Fruit fly (Drosophila melanogaster) whole organism, embryonic: Measurements from ENCODE around the gene Edg78E.

ENCODE experiments used
- Adf1 ChIP-seq: fragments of 200-800 bp; sonication (Bioruptor generic); IDR thresholded peaks from 2 replicates; pipeline ENCODE4 v1.3.6; 2022; ENCODE audit warnings: missing biosample characterization, missing genetic modification characterization
- Awh ChIP-seq: fragments of 200-800 bp; sonication (Bioruptor generic); IDR thresholded peaks from 2 replicates; pipeline ENCODE4, ENCODE4 v1.3.6; 2022; ENCODE audit warnings: missing biosample characterization, missing genetic modification characterization
- BEAF-32 ChIP-seq: fragments of 200-800 bp; sonication (Bioruptor generic); optimal IDR thresholded peaks from 3 replicates; lab custom pipeline; 2017; ENCODE audit warnings: missing biosample characterization, missing genetic modification characterization, mild to moderate bottlenecking, moderate library complexity, missing genetic modification reagents
- CG11695 ChIP-seq: fragments of 200-800 bp; sonication (Bioruptor generic); IDR thresholded peaks from 3 replicates; pipeline ENCODE4 v1.3.6; 2022; ENCODE audit warnings: missing biosample characterization, missing genetic modification characterization
- CG12104 ChIP-seq: fragments of 200-800 bp; sonication (Bioruptor generic); optimal IDR thresholded peaks from 3 replicates; lab custom pipeline; 2016; ENCODE audit warnings: missing biosample characterization, missing genetic modification characterization
- CG13424 ChIP-seq: fragments of 200-800 bp; sonication (Bioruptor generic); optimal IDR thresholded peaks from 2 replicates; lab custom pipeline; 2019; ENCODE audit warnings: missing biosample characterization, mild to moderate bottlenecking, missing genetic modification characterization, moderate library complexity
- CG14860 ChIP-seq: fragments of 200-800 bp; sonication (Bioruptor generic); IDR thresholded peaks from 3 replicates; pipeline ENCODE4 v1.3.6; 2022; ENCODE audit warnings: missing biosample characterization, missing genetic modification characterization; ENCODE audit not compliant: partially characterized antibody
- CG1792 ChIP-seq: fragments of 200-800 bp; sonication (Bioruptor generic); optimal IDR thresholded peaks from 2 replicates; lab custom pipeline; 2016; ENCODE audit warnings: missing biosample characterization, missing genetic modification characterization
- CG2199 ChIP-seq: fragments of 200-800 bp; sonication (Bioruptor generic); IDR thresholded peaks from 3 replicates; pipeline ENCODE4 v1.3.6; 2022; ENCODE audit warnings: missing biosample characterization, missing genetic modification characterization
- CG3995 ChIP-seq: fragments of 200-800 bp; sonication (Bioruptor generic); optimal IDR thresholded peaks from 3 replicates; lab custom pipeline; 2016; ENCODE audit warnings: missing biosample characterization, missing genetic modification characterization
- CG5180 ChIP-seq: fragments of 200-800 bp; sonication (Bioruptor generic); optimal IDR thresholded peaks from 3 replicates; lab custom pipeline; 2017; ENCODE audit warnings: missing biosample characterization, missing genetic modification characterization, mild to moderate bottlenecking, moderate library complexity, missing genetic modification reagents
- CG6654 ChIP-seq: fragments of 200-800 bp; sonication (Bioruptor generic); optimal IDR thresholded peaks from 2 replicates; lab custom pipeline; 2017; ENCODE audit warnings: missing biosample characterization, mild to moderate bottlenecking, missing genetic modification characterization
- CG6813 ChIP-seq: fragments of 200-800 bp; sonication (Bioruptor generic); optimal IDR thresholded peaks from 2 replicates; lab custom pipeline; 2017; ENCODE audit warnings: missing biosample characterization, missing genetic modification characterization, mild to moderate bottlenecking, moderate library complexity, missing genetic modification reagents
- CG7928 ChIP-seq: fragments of 200-800 bp; sonication (Bioruptor generic); optimal IDR thresholded peaks from 2 replicates; lab custom pipeline; 2017; ENCODE audit warnings: missing biosample characterization, mild to moderate bottlenecking, missing genetic modification characterization
- CG8478 ChIP-seq: fragments of >200 bp; optimal IDR thresholded peaks from 2 replicates; lab custom pipeline; 2018
- CG9609 ChIP-seq: fragments of 200-800 bp; sonication (Bioruptor generic); optimal IDR thresholded peaks from 3 replicates; lab custom pipeline; 2016; ENCODE audit warnings: missing biosample characterization, missing genetic modification characterization
- CrebB ChIP-seq: fragments of 200-800 bp; sonication (Bioruptor generic); optimal IDR thresholded peaks from 3 replicates; lab custom pipeline; 2018; ENCODE audit warnings: missing biosample characterization, mild to moderate bottlenecking, missing genetic modification characterization
- Deaf1 ChIP-seq: fragments of 200-800 bp; optimal IDR thresholded peaks from 3 replicates; lab custom pipeline; 2019; ENCODE audit warnings: missing biosample characterization, mild to moderate bottlenecking, missing genetic modification characterization, moderate library complexity
- Dip3 ChIP-seq: fragments of 200-800 bp; sonication (Bioruptor generic); optimal IDR thresholded peaks from 3 replicates; lab custom pipeline; 2016; ENCODE audit warnings: missing biosample characterization, missing genetic modification characterization
- Doc3 ChIP-seq: fragments of 200-800 bp; sonication (Bioruptor generic); IDR thresholded peaks from 3 replicates; pipeline ENCODE4 v1.3.6; 2022; ENCODE audit warnings: missing biosample characterization, missing genetic modification characterization; ENCODE audit not compliant: partially characterized antibody
- Elba2 ChIP-seq: fragments of 200-800 bp; sonication (Bioruptor generic); optimal IDR thresholded peaks from 3 replicates; lab custom pipeline; 2016; ENCODE audit warnings: missing biosample characterization, missing genetic modification characterization
- Ets65A ChIP-seq: fragments of 200-800 bp; sonication (Bioruptor generic); peaks from one replicate; lab custom pipeline; 2016; ENCODE audit warnings: missing biosample characterization, missing genetic modification characterization
- Fer3 ChIP-seq: fragments of 200-800 bp; sonication (Bioruptor generic); optimal IDR thresholded peaks from 2 replicates; lab custom pipeline; 2018; ENCODE audit warnings: missing biosample characterization, mild to moderate bottlenecking, missing genetic modification characterization, moderate library complexity
- HHEX ChIP-seq: fragments of 200-800 bp; sonication (Bioruptor generic); optimal IDR thresholded peaks from 3 replicates; lab custom pipeline; 2017; ENCODE audit warnings: missing biosample characterization, mild to moderate bottlenecking, missing genetic modification characterization, missing genetic modification reagents
- Hmx ChIP-seq: fragments of 200-800 bp; sonication (Bioruptor generic); optimal IDR thresholded peaks from 2 replicates; lab custom pipeline; 2016; ENCODE audit warnings: missing biosample characterization, missing genetic modification characterization
- Kr ChIP-seq: fragments of 200-800 bp; sonication (Bioruptor generic); optimal IDR thresholded peaks from 2 replicates; lab custom pipeline; 2017; ENCODE audit warnings: missing biosample characterization, mild to moderate bottlenecking, missing genetic modification characterization
- NfI ChIP-seq: fragments of 200-800 bp; sonication (Bioruptor generic); optimal IDR thresholded peaks from 3 replicates; lab custom pipeline; 2018; ENCODE audit warnings: missing biosample characterization, mild to moderate bottlenecking, missing genetic modification characterization, moderate library complexity
- PHDP ChIP-seq: fragments of 200-800 bp; sonication (Bioruptor generic); optimal IDR thresholded peaks from 3 replicates; lab custom pipeline; 2018; ENCODE audit warnings: missing biosample characterization, mild to moderate bottlenecking, missing genetic modification characterization, moderate library complexity
- Ptx1 ChIP-seq: fragments of 200-800 bp; sonication (Bioruptor generic); IDR thresholded peaks from 2 replicates; pipeline ENCODE4 v1.3.6; 2022; ENCODE audit warnings: missing biosample characterization, missing genetic modification characterization
- Ravus ChIP-seq: fragments of 200-800 bp; sonication (Bioruptor generic); IDR thresholded peaks from 2 replicates; pipeline ENCODE4 v1.3.6; 2022; ENCODE audit warnings: missing biosample characterization, missing genetic modification characterization
- Sox102F ChIP-seq: fragments of 200-800 bp; sonication (Bioruptor generic); optimal IDR thresholded peaks from 2 replicates; lab custom pipeline; 2018; ENCODE audit warnings: missing biosample characterization, mild to moderate bottlenecking, missing genetic modification characterization, moderate library complexity
- Tbp ChIP-seq: fragments of >200 bp; optimal IDR thresholded peaks from 2 replicates; lab custom pipeline; 2018; ENCODE audit warnings: missing biosample characterization, missing genetic modification characterization
- disco-r ChIP-seq: fragments of 200-800 bp; sonication (Bioruptor generic); optimal IDR thresholded peaks from 2 replicates; lab custom pipeline; 2016; ENCODE audit warnings: missing biosample characterization, missing genetic modification characterization
- dysf ChIP-seq: fragments of 200-800 bp; sonication (Bioruptor generic); IDR thresholded peaks from 3 replicates; pipeline ENCODE4 v1.3.6; 2022; ENCODE audit warnings: missing biosample characterization, missing genetic modification characterization
- gce ChIP-seq: fragments of 200-800 bp; sonication (Bioruptor generic); IDR thresholded peaks from 3 replicates; pipeline ENCODE4 v1.3.6; 2022; ENCODE audit warnings: missing biosample characterization, missing genetic modification characterization
- grn ChIP-seq: fragments of 200-800 bp; sonication (Bioruptor generic); optimal IDR thresholded peaks from 3 replicates; lab custom pipeline; 2017; ENCODE audit warnings: missing biosample characterization, missing genetic modification characterization
- lab ChIP-seq: fragments of 200-800 bp; sonication (Bioruptor generic); optimal IDR thresholded peaks from 3 replicates; lab custom pipeline; 2017; ENCODE audit warnings: missing biosample characterization, missing genetic modification characterization, mild to moderate bottlenecking, moderate library complexity, missing genetic modification reagents
- mld ChIP-seq: fragments of 200-800 bp; sonication (Bioruptor generic); IDR thresholded peaks from 3 replicates; pipeline ENCODE4 v1.3.6; 2022; ENCODE audit warnings: missing biosample characterization, missing genetic modification characterization; ENCODE audit not compliant: partially characterized antibody
- nerfin-2 ChIP-seq: fragments of 200-800 bp; sonication (Bioruptor generic); IDR thresholded peaks from 2 replicates; pipeline ENCODE4 v1.3.6; 2022; ENCODE audit warnings: missing biosample characterization, missing genetic modification characterization; ENCODE audit not compliant: partially characterized antibody
- nom ChIP-seq: fragments of 200-800 bp; sonication (Bioruptor generic); optimal IDR thresholded peaks from 2 replicates; lab custom pipeline; 2017; ENCODE audit warnings: missing biosample characterization, missing genetic modification characterization, mild to moderate bottlenecking, moderate library complexity, missing genetic modification reagents
- pnt ChIP-seq: fragments of 200-800 bp; sonication (Bioruptor generic); optimal IDR thresholded peaks from 3 replicates; lab custom pipeline; 2016; ENCODE audit warnings: missing biosample characterization, missing genetic modification characterization
- sima ChIP-seq: fragments of 200-800 bp; sonication (Bioruptor generic); optimal IDR thresholded peaks from 2 replicates; lab custom pipeline; 2016; ENCODE audit warnings: missing biosample characterization, missing genetic modification characterization
- slbo ChIP-seq: fragments of 200-800 bp; sonication (Bioruptor generic); IDR thresholded peaks from 2 replicates; pipeline ENCODE4 v1.3.6; 2022; ENCODE audit warnings: missing biosample characterization, missing genetic modification characterization

The Edg78E gene

dm6 chr3L:21256062-21257023, 41.3 kb downstream of the Edg78E start (continued):
- TF ChIP-seq CG7928 (GFP tag; lab: Kevin White, UChicago) = no peak
- no peak for TF ChIP-seq CG6813 (GFP tag; lab: Kevin White, UChicago)
- TF ChIP-seq Doc3 (GFP tag; lab: Robert Waterston, UW) = no peak

- TF ChIP-seq HHEX (GFP tag; lab: Kevin White, UChicago) = no peak
- no peak for TF ChIP-seq Sox102F
- peak; percentile 5 for TF ChIP-seq nom (GFP tag; lab: Kevin White, UChicago)
- TF ChIP-seq nerfin-2 (GFP tag; lab: Robert Waterston, UW) = no peak
- TF ChIP-seq Fer3 (tag; lab: Kevin White, UChicago) = no peak
- TF ChIP-seq CG11695 (GFP tag; lab: Robert Waterston, UW) = no peak
- TF ChIP-seq Ets65A (GFP tag; lab: Kevin White, UChicago) = peak; percentile 74
- no peak for TF ChIP-seq CG1792 (GFP tag; lab: Kevin White, UChicago)
- no peak for TF ChIP-seq Hmx (GFP tag; lab: Kevin White, UChicago)
- no peak for TF ChIP-seq lab (GFP tag; lab: Kevin White, UChicago)
- no peak for TF ChIP-seq Adf1 (GFP tag; lab: Robert Waterston, UW)
Measured at dm6 chr3L:21254524-21254972, 43.1 kb downstream of the Edg78E start.

dm6 chr3L:21253761-21254523, 43.7 kb downstream of the Edg78E start:
- TF ChIP-seq PHDP (tag; lab: Kevin White, UChicago) = peak; percentile 31
- TF ChIP-seq dysf (GFP tag; lab: Robert Waterston, UW) = no peak
- TF ChIP-seq CG14860 (GFP tag; lab: Robert Waterston, UW) = no peak
- TF ChIP-seq CG8478 (lab: Kevin White, UChicago) = no peak
- TF ChIP-seq Sox102F = peak; percentile 71
- TF ChIP-seq sima (GFP tag; lab: Kevin White, UChicago) = no peak
- no peak for TF ChIP-seq Kr (GFP tag; lab: Kevin White, UChicago)
- peak; percentile 1 for TF ChIP-seq grn
- no peak for TF ChIP-seq NfI (GFP tag; lab: Kevin White, UChicago)
- TF ChIP-seq CrebB (tag; lab: Kevin White, UChicago) = no peak
- no peak for TF ChIP-seq slbo (GFP tag; lab: Robert Waterston, UW)
- TF ChIP-seq CG5180 (GFP tag; lab: Kevin White, UChicago) = no peak
- TF ChIP-seq nom (GFP tag; lab: Kevin White, UChicago) = peak; percentile 95
- TF ChIP-seq Elba2 (GFP tag; lab: Kevin White, UChicago) = no peak
- no peak for TF ChIP-seq CG12104 (GFP tag; lab: Kevin White, UChicago)
- TF ChIP-seq CG6654 (GFP tag; lab: Kevin White, UChicago) = no peak
- TF ChIP-seq Ets65A (GFP tag; lab: Kevin White, UChicago) = no peak
- no peak for TF ChIP-seq Tbp (GFP tag; lab: Kevin White, UChicago)
- TF ChIP-seq Awh (GFP tag; lab: Robert Waterston, UW) = 0 out of 2 replicates have a peak, but pooled peaks have one; percentile 47
- no peak for TF ChIP-seq CG3995 (GFP tag; lab: Kevin White, UChicago)
- TF ChIP-seq CG9609 = no peak
- TF ChIP-seq gce = no peak
- TF ChIP-seq Deaf1 = no peak
- TF ChIP-seq disco-r (GFP tag; lab: Kevin White, UChicago) = no peak
- no peak for TF ChIP-seq mld (GFP tag; lab: Robert Waterston, UW)
- TF ChIP-seq Dip3 (GFP tag; lab: Kevin White, UChicago) = no peak
- peak; percentile 39 for TF ChIP-seq CG13424
- peak; percentile 42 for TF ChIP-seq pnt (GFP tag; lab: Kevin White, UChicago)
- no peak for TF ChIP-seq CG2199 (GFP tag; lab: Robert Waterston, UW)
- no peak for TF ChIP-seq Ravus (GFP tag; lab: Robert Waterston, UW)
- no peak for TF ChIP-seq BEAF-32 (GFP tag; lab: Kevin White, UChicago)
- peak; percentile 57 for TF ChIP-seq Ptx1 (GFP tag; lab: Robert Waterston, UW)
